Worm (Caenorhabditis elegans): ENCODE results near the gene dnj-17.

- TF ChIP-seq flt-1 (GFP tag; IDR thresholded peaks at IDR 0.05) (no peak), cog-1 (tag; optimal IDR thresholded peaks at IDR 0.05) (no peak)
These were observed 508 bp upstream of the dnj-17 start, which contains the start of gene qdpr-1 for ce11 chrIII:13393647-13394046.
